Fruit fly (Drosophila melanogaster) whole organism, embryonic: ENCODE results near the gene CG13376.
A peak's percentile ranks its signal among the peaks of the same experiment; 100 is the strongest.

ENCODE experiments used
- Atf3 ChIP-seq: fragments of 200-800 bp; sonication (Bioruptor generic); optimal IDR thresholded peaks from 3 replicates; lab custom pipeline; 2016; ENCODE audit warnings: missing biosample characterization, missing genetic modification characterization
- CG10209 ChIP-seq: fragments of 200-800 bp; sonication (Bioruptor generic); optimal IDR thresholded peaks from 3 replicates; lab custom pipeline; 2017; ENCODE audit warnings: missing biosample characterization, mild to moderate bottlenecking, missing genetic modification characterization, missing genetic modification reagents
- CG10366 ChIP-seq: fragments of 200-800 bp; sonication (Bioruptor generic); IDR thresholded peaks from 2 replicates; pipeline ENCODE4 v1.3.6; 2022; ENCODE audit warnings: missing biosample characterization, missing genetic modification characterization
- CG10959 ChIP-seq: fragments of 200-800 bp; sonication (Bioruptor generic); IDR thresholded peaks from 2 replicates; pipeline ENCODE4 v1.3.6; 2022; ENCODE audit warnings: missing biosample characterization, missing genetic modification characterization
- CG11247 ChIP-seq: fragments of 200-800 bp; sonication (Bioruptor generic); IDR thresholded peaks from 2 replicates; pipeline ENCODE4 v1.3.6; 2022; ENCODE audit warnings: missing biosample characterization, missing genetic modification characterization
- CG12391 ChIP-seq: fragments of 200-800 bp; sonication (Bioruptor generic); optimal IDR thresholded peaks from 3 replicates; lab custom pipeline; 2018; ENCODE audit warnings: missing biosample characterization, mild to moderate bottlenecking, missing genetic modification characterization, moderate library complexity
- CG13424 ChIP-seq: fragments of 200-800 bp; sonication (Bioruptor generic); optimal IDR thresholded peaks from 2 replicates; lab custom pipeline; 2019; ENCODE audit warnings: missing biosample characterization, mild to moderate bottlenecking, missing genetic modification characterization, moderate library complexity
- CG14667 ChIP-seq: fragments of 200-800 bp; sonication (Bioruptor generic); IDR thresholded peaks from 2 replicates; pipeline ENCODE4 v1.3.6; 2022; ENCODE audit warnings: missing biosample characterization, missing genetic modification characterization
- CG14710 ChIP-seq: fragments of 200-800 bp; sonication (Bioruptor generic); optimal IDR thresholded peaks from 3 replicates; lab custom pipeline; 2019; ENCODE audit warnings: missing biosample characterization, mild to moderate bottlenecking, missing genetic modification characterization, moderate library complexity
- CG15269 ChIP-seq: fragments of 200-800 bp; sonication (Bioruptor generic); optimal IDR thresholded peaks from 2 replicates; lab custom pipeline; 2018; ENCODE audit warnings: missing biosample characterization, mild to moderate bottlenecking, missing genetic modification characterization, moderate library complexity
- CG17328 ChIP-seq: fragments of 200-800 bp; sonication (Bioruptor generic); IDR thresholded peaks from 2 replicates; pipeline ENCODE4 v1.3.6; 2022; ENCODE audit warnings: missing biosample characterization, missing genetic modification characterization
- CG18476 ChIP-seq: fragments of 200-800 bp; sonication (Bioruptor generic); optimal IDR thresholded peaks from 2 replicates; lab custom pipeline; 2016; ENCODE audit warnings: missing biosample characterization, mild to moderate bottlenecking, missing genetic modification characterization
- CG34224 ChIP-seq: fragments of 200-800 bp; sonication (Bioruptor generic); IDR thresholded peaks from 3 replicates; pipeline ENCODE4 v1.3.6; 2022; ENCODE audit warnings: missing biosample characterization, missing genetic modification characterization; ENCODE audit not compliant: partially characterized antibody
- CG34422 ChIP-seq: fragments of 200-800 bp; sonication (Bioruptor generic); IDR thresholded peaks from 3 replicates; pipeline ENCODE4 v1.3.6; 2022; ENCODE audit warnings: missing biosample characterization, missing genetic modification characterization
- CG3995 ChIP-seq: fragments of 200-800 bp; sonication (Bioruptor generic); optimal IDR thresholded peaks from 3 replicates; lab custom pipeline; 2016; ENCODE audit warnings: missing biosample characterization, missing genetic modification characterization
- CG4328 ChIP-seq: fragments of 200-800 bp; sonication (Bioruptor generic); optimal IDR thresholded peaks from 3 replicates; lab custom pipeline; 2017; ENCODE audit warnings: missing biosample characterization, missing genetic modification reagents, missing genetic modification characterization
- CG6254 ChIP-seq: fragments of 200-800 bp; sonication (Bioruptor generic); optimal IDR thresholded peaks from 3 replicates; lab custom pipeline; 2017; ENCODE audit warnings: mild to moderate bottlenecking, missing biosample characterization, missing genetic modification reagents, missing genetic modification characterization
- CG7357 ChIP-seq: fragments of 200-800 bp; sonication (Bioruptor generic); IDR thresholded peaks from 3 replicates; pipeline ENCODE4 v1.3.6; 2022; ENCODE audit warnings: missing biosample characterization, missing genetic modification characterization
- CG7372 ChIP-seq: fragments of 200-800 bp; sonication (Bioruptor generic); IDR thresholded peaks from 2 replicates; pipeline ENCODE4 v1.3.6; 2022; ENCODE audit warnings: missing biosample characterization, missing genetic modification characterization
- CG7556 ChIP-seq: fragments of 200-800 bp; sonication (Bioruptor generic); optimal IDR thresholded peaks from 2 replicates; lab custom pipeline; 2017; ENCODE audit warnings: missing biosample characterization, mild to moderate bottlenecking, missing genetic modification characterization
- CG7839 ChIP-seq: fragments of 200-800 bp; sonication (Bioruptor generic); optimal IDR thresholded peaks from 3 replicates; lab custom pipeline; 2018; ENCODE audit warnings: missing biosample characterization, mild to moderate bottlenecking, missing genetic modification characterization, moderate library complexity
- CG9817 ChIP-seq: fragments of 200-800 bp; sonication (Bioruptor generic); optimal IDR thresholded peaks from 2 replicates; lab custom pipeline; 2018; ENCODE audit warnings: missing biosample characterization, mild to moderate bottlenecking, missing genetic modification characterization, moderate library complexity
- CTCF ChIP-seq: fragments of 200-800 bp; sonication (Bioruptor generic); optimal IDR thresholded peaks from 2 replicates; lab custom pipeline; 2017; ENCODE audit warnings: missing biosample characterization, mild to moderate bottlenecking, missing genetic modification characterization, moderate library complexity
- Camta ChIP-seq: fragments of 200-800 bp; sonication (Bioruptor generic); optimal IDR thresholded peaks from 2 replicates; lab custom pipeline; 2016; ENCODE audit warnings: missing biosample characterization, missing genetic modification characterization
- Doc2 ChIP-seq: fragments of 200-800 bp; sonication (Bioruptor generic); IDR thresholded peaks from 2 replicates; pipeline ENCODE4 v1.3.6; 2022; ENCODE audit warnings: missing biosample characterization, missing genetic modification characterization
- Dref ChIP-seq: fragments of 200-800 bp; sonication (Bioruptor generic); IDR thresholded peaks from 2 replicates; pipeline ENCODE4 v1.3.6; 2022; ENCODE audit warnings: missing biosample characterization, missing genetic modification characterization
- Gsc ChIP-seq: fragments of 200-800 bp; sonication (Bioruptor generic); IDR thresholded peaks from 2 replicates; pipeline ENCODE4 v1.3.6; 2022; ENCODE audit warnings: missing biosample characterization, missing genetic modification characterization
- Gug ChIP-seq: fragments of 200-800 bp; sonication (Bioruptor generic); IDR thresholded peaks from 4 replicates; pipeline ENCODE4 v1.3.6; 2022; ENCODE audit warnings: missing biosample characterization, missing genetic modification characterization
- Jarid2 ChIP-seq: fragments of 200-800 bp; sonication (Bioruptor generic); optimal IDR thresholded peaks from 3 replicates; lab custom pipeline; 2017; ENCODE audit warnings: mild to moderate bottlenecking, missing biosample characterization, missing genetic modification reagents, missing genetic modification characterization
- Nf-YA ChIP-seq: fragments of 200-800 bp; sonication (Bioruptor generic); IDR thresholded peaks from 2 replicates; pipeline ENCODE4 v1.3.6; 2022; ENCODE audit warnings: missing biosample characterization, missing genetic modification characterization
- PHDP ChIP-seq: fragments of 200-800 bp; sonication (Bioruptor generic); optimal IDR thresholded peaks from 3 replicates; lab custom pipeline; 2018; ENCODE audit warnings: missing biosample characterization, mild to moderate bottlenecking, missing genetic modification characterization, moderate library complexity
- Sox100B ChIP-seq: fragments of 200-800 bp; sonication (Bioruptor generic); optimal IDR thresholded peaks from 3 replicates; lab custom pipeline; 2018; ENCODE audit warnings: missing biosample characterization, mild to moderate bottlenecking, missing genetic modification characterization
- Trl ChIP-seq, 3 experiments: fragments of >200 bp in 2 of 3; fragments of 200-800 bp in 1 of 3; sonication (Bioruptor generic) in 1 of 3; optimal IDR thresholded peaks; 2 replicates in 1 of 3; 3 replicates in 2 of 3; lab custom pipeline; 2016 to 2017; ENCODE audit warnings: missing biosample characterization in 1 of 3, missing genetic modification characterization in 1 of 3
- al ChIP-seq: fragments of 200-800 bp; sonication (Bioruptor generic); IDR thresholded peaks from 2 replicates; pipeline ENCODE4 v1.3.6; 2022; ENCODE audit warnings: missing biosample characterization, missing genetic modification characterization
- bcd ChIP-seq: fragments of 200-800 bp; sonication (Bioruptor generic); optimal IDR thresholded peaks from 2 replicates; lab custom pipeline; 2017; ENCODE audit warnings: missing biosample characterization, mild to moderate bottlenecking, missing genetic modification characterization
- cato ChIP-seq: fragments of 200-800 bp; sonication (Bioruptor generic); optimal IDR thresholded peaks from 2 replicates; lab custom pipeline; 2016; ENCODE audit warnings: missing biosample characterization, missing genetic modification characterization, borderline replicate concordance
- caup ChIP-seq: fragments of 200-800 bp; sonication (Bioruptor generic); optimal IDR thresholded peaks from 3 replicates; lab custom pipeline; 2017; ENCODE audit warnings: missing biosample characterization, mild to moderate bottlenecking, missing genetic modification characterization, moderate library complexity; ENCODE audit not compliant: severe bottlenecking
- cwo ChIP-seq: fragments of 200-800 bp; sonication (Bioruptor generic); optimal IDR thresholded peaks from 3 replicates; lab custom pipeline; 2017; ENCODE audit warnings: missing biosample characterization, missing genetic modification characterization, mild to moderate bottlenecking, moderate library complexity, missing genetic modification reagents
- dm ChIP-seq: fragments of 200-800 bp; sonication (Bioruptor generic); optimal IDR thresholded peaks from 3 replicates; lab custom pipeline; 2016; ENCODE audit warnings: missing biosample characterization, missing genetic modification characterization
- fu2 ChIP-seq: fragments of 200-800 bp; sonication (Bioruptor generic); optimal IDR thresholded peaks from 2 replicates; lab custom pipeline; 2016; ENCODE audit warnings: missing biosample characterization, missing genetic modification characterization
- gsb ChIP-seq: fragments of 200-800 bp; sonication (Bioruptor generic); IDR thresholded peaks from 2 replicates; pipeline ENCODE4 v1.3.6; 2022; ENCODE audit warnings: missing biosample characterization, missing genetic modification characterization
- ken ChIP-seq: fragments of 200-800 bp; sonication (Bioruptor generic); IDR thresholded peaks from 3 replicates; pipeline ENCODE4 v1.3.6; 2022; ENCODE audit warnings: missing biosample characterization, missing genetic modification characterization
- nmo ChIP-seq: fragments of 200-800 bp; sonication (Bioruptor generic); optimal IDR thresholded peaks from 2 replicates; lab custom pipeline; 2018; ENCODE audit warnings: missing biosample characterization, mild to moderate bottlenecking, missing genetic modification characterization, moderate library complexity
- pita ChIP-seq: fragments of 200-800 bp; sonication (Bioruptor generic); optimal IDR thresholded peaks from 2 replicates; lab custom pipeline; 2017; ENCODE audit warnings: missing biosample characterization, mild to moderate bottlenecking, missing genetic modification characterization
- tin ChIP-seq: fragments of 200-800 bp; sonication (Bioruptor generic); optimal IDR thresholded peaks from 3 replicates; lab custom pipeline; 2016; ENCODE audit warnings: missing biosample characterization, missing genetic modification characterization
- tx ChIP-seq: fragments of 200-800 bp; sonication (Bioruptor generic); optimal IDR thresholded peaks from 2 replicates; lab custom pipeline; 2016; ENCODE audit warnings: missing biosample characterization, missing genetic modification characterization
- unc-4 ChIP-seq: fragments of 200-800 bp; sonication (Bioruptor generic); IDR thresholded peaks from 2 replicates; pipeline ENCODE4 v1.3.6; 2022; ENCODE audit warnings: missing biosample characterization, missing genetic modification characterization; ENCODE audit not compliant: partially characterized antibody
- usp ChIP-seq: fragments of >200 bp; optimal IDR thresholded peaks from 2 replicates; lab custom pipeline; 2017; ENCODE audit warnings: missing biosample characterization, missing genetic modification characterization
- wdn ChIP-seq: fragments of 200-800 bp; sonication (Bioruptor generic); IDR thresholded peaks from 2 replicates; pipeline ENCODE4 v1.3.6; 2022; ENCODE audit warnings: missing biosample characterization, missing genetic modification characterization
- zfh2 ChIP-seq: fragments of 200-800 bp; sonication (Bioruptor generic); optimal IDR thresholded peaks from 2 replicates; lab custom pipeline; 2016; ENCODE audit warnings: missing biosample characterization, missing genetic modification characterization

The CG13376 gene

DNA sequence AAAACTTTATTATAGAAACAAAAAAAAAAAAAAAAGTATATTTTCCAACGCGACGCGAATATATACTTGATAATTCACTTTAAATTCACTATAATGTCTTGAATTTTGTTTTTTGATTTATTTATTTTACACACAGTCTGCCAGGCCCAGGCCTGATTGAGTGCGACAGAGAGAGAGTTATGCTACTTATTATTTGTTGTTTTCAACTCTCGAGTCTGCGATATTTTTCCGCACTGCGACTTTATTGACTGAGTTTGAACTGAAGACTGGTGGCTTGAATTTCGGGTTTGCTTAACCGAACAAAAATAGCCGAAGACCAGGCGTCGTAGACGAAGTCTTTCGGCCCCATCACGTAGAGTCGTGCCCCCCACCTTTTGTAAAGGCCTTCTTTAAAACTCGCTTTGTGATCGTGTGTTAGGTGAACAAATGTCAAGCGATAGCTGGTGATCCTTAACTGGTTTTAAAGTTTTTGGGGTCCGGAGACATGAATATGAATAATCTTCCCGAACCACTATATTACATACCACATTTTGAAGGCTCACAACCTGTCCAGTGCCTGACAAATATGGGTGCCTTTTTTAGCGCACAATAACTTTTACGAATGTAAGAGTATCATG lies 3.0 kb downstream of the CG13376 start, which contains the start of gene CG13377 (continued):
- TF ChIP-seq CG12391 (tag; lab: Kevin White, UChicago) (peak; percentile 31), CG17328 (GFP tag; lab: Robert Waterston, UW) (peak; percentile 25; the same call in 1 of the 2 replicates), usp (no peak), CG13424 (peak; percentile 33), CG6254 (GFP tag; lab: Kevin White, UChicago) (peak; percentile 16), pita (no peak), CG7372 (GFP tag; lab: Robert Waterston, UW) (no peak), Sox100B (peak; percentile 28), fu2 (no peak), tx (GFP tag; lab: Kevin White, UChicago) (no peak), CG7839 (tag; lab: Kevin White, UChicago) (peak; percentile 30), Dref (GFP tag; lab: Robert Waterston, UW) (no peak), nmo (GFP tag; lab: Kevin White, UChicago) (no peak), tin (GFP tag; lab: Kevin White, UChicago) (no peak), unc-4 (GFP tag; lab: Robert Waterston, UW) (0 out of 2 replicates have a peak, but pooled peaks have one; percentile 13), CG15269 (tag; lab: Kevin White, UChicago) (no peak), CG14667 (GFP tag; lab: Robert Waterston, UW) (no peak), CG9817 (no peak), Jarid2 (GFP tag; lab: Kevin White, UChicago) (no peak), CTCF (GFP tag; lab: Kevin White, UChicago) (no peak), CG18476 (GFP tag; lab: Kevin White, UChicago) (no peak), Atf3 (GFP tag; lab: Kevin White, UChicago) (no peak), cwo (no peak), Doc2 (GFP tag; lab: Robert Waterston, UW) (no peak), CG10366 (0 out of 2 replicates have a peak, but pooled peaks have one; percentile 10), CG7357 (GFP tag; lab: Robert Waterston, UW) (no peak), CG34422 (GFP tag; lab: Robert Waterston, UW) (no peak), Camta (GFP tag; lab: Kevin White, UChicago) (no peak), zfh2 (no peak), caup (GFP tag; lab: Kevin White, UChicago) (peak; percentile 6), dm (GFP tag; lab: Kevin White, UChicago) (no peak), CG34224 (GFP tag; lab: Robert Waterston, UW) (no peak), CG10959 (GFP tag; lab: Robert Waterston, UW) (no peak), bcd (GFP tag; lab: Kevin White, UChicago) (no peak), CG10209 (GFP tag; lab: Kevin White, UChicago) (no peak), cato (GFP tag; lab: Kevin White, UChicago) (no peak), ken (GFP tag; lab: Robert Waterston, UW) (no peak), CG3995 (GFP tag; lab: Kevin White, UChicago) (no peak), Gug (GFP tag; lab: Robert Waterston, UW) (0 out of 4 replicates have a peak, but pooled peaks have one; percentile 6), Trl (optimal IDR thresholded peaks at IDR 0.05; lab: Kevin White, UChicago) (no peak), Trl (GFP tag; optimal IDR thresholded peaks at IDR 0.05; lab: Kevin White, UChicago) (no peak), gsb (GFP tag; lab: Robert Waterston, UW) (no peak), PHDP (tag; lab: Kevin White, UChicago) (peak; percentile 33), wdn (GFP tag; lab: Robert Waterston, UW) (no peak), Gsc (GFP tag; lab: Robert Waterston, UW) (no peak), CG14710 (tag; lab: Kevin White, UChicago) (no peak), CG7556 (GFP tag; lab: Kevin White, UChicago) (peak; percentile 16), al (no peak; the same call in 1 of the 2 replicates), CG11247 (GFP tag; lab: Robert Waterston, UW) (no peak), Nf-YA (GFP tag; lab: Robert Waterston, UW) (no peak), CG4328 (GFP tag; lab: Kevin White, UChicago) (no peak)
